Fruit fly (Drosophila melanogaster) whole organism, embryonic: ENCODE measurements around the gene Trf.

Experiments used
- Aef1 ChIP-seq: fragments of 200-800 bp; sonication (Bioruptor generic); IDR thresholded peaks from 3 replicates; pipeline ENCODE4 v1.3.6; 2022; ENCODE audit warnings: missing biosample characterization, missing genetic modification characterization
- CG11504 ChIP-seq: fragments of 200-800 bp; sonication (Bioruptor generic); optimal IDR thresholded peaks from 3 replicates; lab custom pipeline; 2019; ENCODE audit warnings: missing biosample characterization, mild to moderate bottlenecking, missing genetic modification characterization, moderate library complexity
- CG12155 ChIP-seq: fragments of 200-800 bp; sonication (Bioruptor generic); optimal IDR thresholded peaks from 3 replicates; lab custom pipeline; 2016; ENCODE audit warnings: missing biosample characterization, missing genetic modification characterization
- CG12236 ChIP-seq: fragments of 200-800 bp; sonication (Bioruptor generic); optimal IDR thresholded peaks from 2 replicates; lab custom pipeline; 2016; ENCODE audit warnings: missing biosample characterization, missing genetic modification characterization
- CG12659 ChIP-seq: fragments of 200-800 bp; sonication (Bioruptor generic); optimal IDR thresholded peaks from 3 replicates; lab custom pipeline; 2017; ENCODE audit warnings: mild to moderate bottlenecking, missing biosample characterization, missing genetic modification reagents, missing genetic modification characterization
- CG13296 ChIP-seq: fragments of 200-800 bp; sonication (Bioruptor generic); optimal IDR thresholded peaks from 3 replicates; lab custom pipeline; 2018; ENCODE audit warnings: missing biosample characterization, mild to moderate bottlenecking, missing genetic modification characterization
- CG14860 ChIP-seq: fragments of 200-800 bp; sonication (Bioruptor generic); IDR thresholded peaks from 3 replicates; pipeline ENCODE4 v1.3.6; 2022; ENCODE audit warnings: missing biosample characterization, missing genetic modification characterization; ENCODE audit not compliant: partially characterized antibody
- CG1603 ChIP-seq: fragments of 200-800 bp; sonication (Bioruptor generic); optimal IDR thresholded peaks from 2 replicates; lab custom pipeline; 2019; ENCODE audit warnings: missing biosample characterization, mild to moderate bottlenecking, missing genetic modification characterization, moderate library complexity
- CG1647 ChIP-seq: fragments of 200-800 bp; sonication (Bioruptor generic); optimal IDR thresholded peaks from 3 replicates; lab custom pipeline; 2016; ENCODE audit warnings: missing biosample characterization, missing genetic modification characterization
- CG16779 ChIP-seq: fragments of 200-800 bp; sonication (Bioruptor generic); IDR thresholded peaks from 2 replicates; pipeline ENCODE4 v1.3.6; 2022; ENCODE audit warnings: missing biosample characterization, missing genetic modification characterization
- CG16863 ChIP-seq: fragments of 200-800 bp; sonication (Bioruptor generic); optimal IDR thresholded peaks from 3 replicates; lab custom pipeline; 2016; ENCODE audit warnings: missing biosample characterization, missing genetic modification characterization
- CG17385 ChIP-seq: fragments of 200-800 bp; sonication (Bioruptor generic); optimal IDR thresholded peaks from 3 replicates; lab custom pipeline; 2018; ENCODE audit warnings: missing biosample characterization, mild to moderate bottlenecking, missing genetic modification characterization
- CG18011 ChIP-seq: fragments of 200-800 bp; sonication (Bioruptor generic); optimal IDR thresholded peaks from 2 replicates; lab custom pipeline; 2017; ENCODE audit warnings: missing biosample characterization, missing genetic modification characterization, mild to moderate bottlenecking, moderate library complexity, missing genotype
- CG18476 ChIP-seq: fragments of 200-800 bp; sonication (Bioruptor generic); optimal IDR thresholded peaks from 2 replicates; lab custom pipeline; 2016; ENCODE audit warnings: missing biosample characterization, mild to moderate bottlenecking, missing genetic modification characterization
- CG18764 ChIP-seq: fragments of 200-800 bp; sonication (Bioruptor generic); optimal IDR thresholded peaks from 3 replicates; lab custom pipeline; 2016; ENCODE audit warnings: missing biosample characterization, missing genetic modification characterization
- CG31365 ChIP-seq: fragments of 200-800 bp; sonication (Bioruptor generic); optimal IDR thresholded peaks from 2 replicates; lab custom pipeline; 2018; ENCODE audit warnings: missing biosample characterization, mild to moderate bottlenecking, missing genetic modification characterization
- CG34224 ChIP-seq: fragments of 200-800 bp; sonication (Bioruptor generic); IDR thresholded peaks from 3 replicates; pipeline ENCODE4 v1.3.6; 2022; ENCODE audit warnings: missing biosample characterization, missing genetic modification characterization; ENCODE audit not compliant: partially characterized antibody
- CG3726 ChIP-seq: fragments of 200-800 bp; sonication (Bioruptor generic); IDR thresholded peaks from 3 replicates; pipeline ENCODE4, ENCODE4 v1.3.6; 2022; ENCODE audit warnings: missing biosample characterization, missing genetic modification characterization
- CG42726 ChIP-seq: fragments of 200-800 bp; sonication (Bioruptor generic); IDR thresholded peaks from 2 replicates; pipeline ENCODE4 v1.3.6; 2022; ENCODE audit warnings: missing biosample characterization, missing genetic modification characterization; ENCODE audit not compliant: partially characterized antibody
- CG4730 ChIP-seq: fragments of 200-800 bp; sonication (Bioruptor generic); IDR thresholded peaks from 2 replicates; pipeline ENCODE4 v1.3.6; 2022; ENCODE audit warnings: missing biosample characterization, missing genetic modification characterization
- CG6791 ChIP-seq: fragments of 200-800 bp; sonication (Bioruptor generic); IDR thresholded peaks from 3 replicates; pipeline ENCODE4 v1.3.6; 2022; ENCODE audit warnings: missing biosample characterization, missing genetic modification characterization; ENCODE audit not compliant: partially characterized antibody
- CG7556 ChIP-seq: fragments of 200-800 bp; sonication (Bioruptor generic); optimal IDR thresholded peaks from 2 replicates; lab custom pipeline; 2017; ENCODE audit warnings: missing biosample characterization, mild to moderate bottlenecking, missing genetic modification characterization
- CG7839 ChIP-seq: fragments of 200-800 bp; sonication (Bioruptor generic); optimal IDR thresholded peaks from 3 replicates; lab custom pipeline; 2018; ENCODE audit warnings: missing biosample characterization, mild to moderate bottlenecking, missing genetic modification characterization, moderate library complexity
- CG9932 ChIP-seq: fragments of 200-800 bp; sonication (Bioruptor generic); IDR thresholded peaks from 2 replicates; pipeline ENCODE4 v1.3.6; 2022; ENCODE audit warnings: missing biosample characterization, missing genetic modification characterization
- Gug ChIP-seq: fragments of 200-800 bp; sonication (Bioruptor generic); IDR thresholded peaks from 4 replicates; pipeline ENCODE4 v1.3.6; 2022; ENCODE audit warnings: missing biosample characterization, missing genetic modification characterization
- H2.0 ChIP-seq: fragments of 200-800 bp; sonication (Bioruptor generic); IDR thresholded peaks from 2 replicates; pipeline ENCODE4 v1.3.6; 2022; ENCODE audit warnings: missing biosample characterization, missing genetic modification characterization
- HHEX ChIP-seq: fragments of 200-800 bp; sonication (Bioruptor generic); optimal IDR thresholded peaks from 3 replicates; lab custom pipeline; 2017; ENCODE audit warnings: missing biosample characterization, mild to moderate bottlenecking, missing genetic modification characterization, missing genetic modification reagents
- HLH4C ChIP-seq: fragments of 200-800 bp; sonication (Bioruptor generic); IDR thresholded peaks from 3 replicates; pipeline ENCODE4 v1.3.6; 2022; ENCODE audit warnings: missing biosample characterization, missing genetic modification characterization; ENCODE audit not compliant: partially characterized antibody
- Hmr ChIP-seq: fragments of 200-800 bp; sonication (Bioruptor generic); optimal IDR thresholded peaks from 3 replicates; lab custom pipeline; 2017; ENCODE audit warnings: mild to moderate bottlenecking, missing biosample characterization, missing genetic modification reagents, missing genetic modification characterization
- Mrtf ChIP-seq: fragments of 200-800 bp; sonication (Bioruptor generic); IDR thresholded peaks from 3 replicates; pipeline ENCODE4 v1.3.6; 2022; ENCODE audit warnings: missing biosample characterization, missing genetic modification characterization
- Myb ChIP-seq: fragments of 200-800 bp; sonication (Bioruptor generic); optimal IDR thresholded peaks from 2 replicates; lab custom pipeline; 2016; ENCODE audit warnings: missing biosample characterization, missing genetic modification characterization
- Oli ChIP-seq: fragments of 200-800 bp; sonication (Bioruptor generic); optimal IDR thresholded peaks from 2 replicates; lab custom pipeline; 2018; ENCODE audit warnings: missing biosample characterization, mild to moderate bottlenecking, missing genetic modification characterization, moderate library complexity
- bowl ChIP-seq: fragments of 200-800 bp; sonication (Bioruptor generic); IDR thresholded peaks from 2 replicates; pipeline ENCODE4 v1.3.6; 2022; ENCODE audit warnings: missing biosample characterization, missing genetic modification characterization
- ci ChIP-seq: fragments of 200-800 bp; sonication (Bioruptor generic); IDR thresholded peaks from 3 replicates; pipeline ENCODE4 v1.3.6; 2022; ENCODE audit warnings: missing biosample characterization, missing genetic modification characterization
- disco-r ChIP-seq: fragments of 200-800 bp; sonication (Bioruptor generic); optimal IDR thresholded peaks from 2 replicates; lab custom pipeline; 2016; ENCODE audit warnings: missing biosample characterization, missing genetic modification characterization
- en ChIP-seq: fragments of 200-800 bp; sonication (Bioruptor generic); optimal IDR thresholded peaks from 2 replicates; lab custom pipeline; 2016; ENCODE audit warnings: missing biosample characterization, missing genetic modification characterization
- grn ChIP-seq: fragments of 200-800 bp; sonication (Bioruptor generic); optimal IDR thresholded peaks from 3 replicates; lab custom pipeline; 2017; ENCODE audit warnings: missing biosample characterization, missing genetic modification characterization
- gt ChIP-seq: fragments of 200-800 bp; sonication (Bioruptor generic); IDR thresholded peaks from 2 replicates; pipeline ENCODE4 v1.3.6; 2022; ENCODE audit warnings: missing biosample characterization, missing genetic modification characterization
- kni ChIP-seq: fragments of 200-800 bp; sonication (Bioruptor generic); optimal IDR thresholded peaks from 3 replicates; lab custom pipeline; 2017; ENCODE audit warnings: mild to moderate bottlenecking, missing biosample characterization, missing genetic modification reagents, missing genetic modification characterization
- lola ChIP-seq, 3 experiments: fragments of >200 bp in 2 of 3; fragments of 200-800 bp in 1 of 3; sonication (Bioruptor generic) in 1 of 3; optimal IDR thresholded peaks; 2 replicates each; lab custom pipeline; 2017 to 2019; ENCODE audit warnings: missing biosample characterization in 3 of 3, missing genetic modification characterization in 3 of 3, mild to moderate bottlenecking in 1 of 3, moderate library complexity in 1 of 3
- mam ChIP-seq: fragments of 200-800 bp; sonication (Bioruptor generic); optimal IDR thresholded peaks from 3 replicates; lab custom pipeline; 2016; ENCODE audit warnings: missing biosample characterization, missing genetic modification characterization
- nerfin-2 ChIP-seq: fragments of 200-800 bp; sonication (Bioruptor generic); IDR thresholded peaks from 2 replicates; pipeline ENCODE4 v1.3.6; 2022; ENCODE audit warnings: missing biosample characterization, missing genetic modification characterization; ENCODE audit not compliant: partially characterized antibody
- nmo ChIP-seq: fragments of 200-800 bp; sonication (Bioruptor generic); optimal IDR thresholded peaks from 2 replicates; lab custom pipeline; 2018; ENCODE audit warnings: missing biosample characterization, mild to moderate bottlenecking, missing genetic modification characterization, moderate library complexity
- pros ChIP-seq: fragments of 200-800 bp; sonication (Bioruptor generic); optimal IDR thresholded peaks from 3 replicates; lab custom pipeline; 2019; ENCODE audit warnings: missing biosample characterization, mild to moderate bottlenecking, missing genetic modification characterization, moderate library complexity
- seq ChIP-seq: fragments of 200-800 bp; sonication (Bioruptor generic); IDR thresholded peaks from 2 replicates; pipeline ENCODE4 v1.3.6; 2022; ENCODE audit warnings: missing biosample characterization, missing genetic modification characterization
- ssp ChIP-seq: fragments of 200-800 bp; sonication (Bioruptor generic); IDR thresholded peaks from 2 replicates; pipeline ENCODE4 v1.3.6; 2022; ENCODE audit warnings: missing biosample characterization, missing genetic modification characterization
- stc ChIP-seq: fragments of 200-800 bp; sonication (Bioruptor generic); IDR thresholded peaks from 2 replicates; pipeline ENCODE4 v1.3.6; 2022; ENCODE audit warnings: missing biosample characterization, missing genetic modification characterization
- sug ChIP-seq: fragments of 200-800 bp; optimal IDR thresholded peaks from 2 replicates; lab custom pipeline; 2019; ENCODE audit warnings: missing biosample characterization, mild to moderate bottlenecking, missing genetic modification characterization, moderate library complexity
- tio ChIP-seq: fragments of 200-800 bp; sonication (Bioruptor generic); optimal IDR thresholded peaks from 2 replicates; lab custom pipeline; 2017; ENCODE audit warnings: missing biosample characterization, missing genetic modification characterization, inconsistent platforms
- trem ChIP-seq: fragments of 200-800 bp; optimal IDR thresholded peaks from 3 replicates; lab custom pipeline; 2019; ENCODE audit warnings: missing biosample characterization, mild to moderate bottlenecking, missing genetic modification characterization, moderate library complexity
- z ChIP-seq: fragments of 200-800 bp; sonication (Bioruptor generic); IDR thresholded peaks from 3 replicates; pipeline ENCODE4 v1.3.6; 2022; ENCODE audit warnings: missing biosample characterization, missing genetic modification characterization

The Trf gene

DNA sequence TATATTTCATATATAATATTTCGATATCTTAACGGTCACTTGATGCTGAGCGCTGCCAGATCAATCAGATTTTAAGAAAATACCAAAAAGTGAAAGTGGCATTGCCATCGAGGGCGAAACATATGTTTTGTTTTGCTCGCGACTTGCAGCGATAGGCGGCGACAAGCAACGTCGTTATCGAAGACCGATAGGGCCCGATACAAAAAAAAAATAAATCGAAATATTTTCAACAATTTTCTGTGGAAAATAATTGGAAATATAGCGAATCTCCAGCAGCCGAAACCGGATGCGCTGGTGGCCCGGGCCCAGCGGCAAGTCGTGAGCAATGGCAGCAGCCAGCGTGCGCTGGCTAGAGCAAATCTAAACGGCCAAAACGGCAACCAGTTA is 29.4 kb upstream of the Trf start, which contains the start of gene Megf8 (continued):
- no peak for TF ChIP-seq grn (GFP tag; lab: Kevin White, UChicago)
- TF ChIP-seq HLH4C (GFP tag; lab: Robert Waterston, UW), result peak; percentile 75
- TF ChIP-seq CG18011 (GFP tag; lab: Kevin White, UChicago), result no peak
- no peak for TF ChIP-seq Mrtf (GFP tag; lab: Robert Waterston, UW)
- no peak for TF ChIP-seq kni (GFP tag; lab: Kevin White, UChicago)
- TF ChIP-seq ssp, result no peak
- TF ChIP-seq CG14860 (GFP tag; lab: Robert Waterston, UW), result no peak
- TF ChIP-seq seq (GFP tag; lab: Robert Waterston, UW), result no peak
- no peak for TF ChIP-seq CG18476
- TF ChIP-seq HHEX (GFP tag; lab: Kevin White, UChicago), result no peak
- TF ChIP-seq CG17385 (GFP tag; lab: Kevin White, UChicago), result no peak
- TF ChIP-seq CG3726 (GFP tag; lab: Robert Waterston, UW), result no peak
- TF ChIP-seq nmo (GFP tag; lab: Kevin White, UChicago), result no peak
- no peak for TF ChIP-seq disco-r (GFP tag; lab: Kevin White, UChicago)
- no peak for TF ChIP-seq z
- no peak for TF ChIP-seq CG12236
- TF ChIP-seq Hmr (GFP tag; lab: Kevin White, UChicago), result no peak
- TF ChIP-seq gt (GFP tag; lab: Robert Waterston, UW), result no peak
- peak; percentile 84 for TF ChIP-seq CG34224
- TF ChIP-seq pros, result no peak
- TF ChIP-seq CG6791, result peak; percentile 74
- no peak for TF ChIP-seq H2.0 (GFP tag; lab: Robert Waterston, UW)
- no peak for TF ChIP-seq ci (GFP tag; lab: Robert Waterston, UW)
- no peak for TF ChIP-seq lola (GFP tag; optimal IDR thresholded peaks at IDR 0.05; lab: Kevin White, UChicago)
- no peak for TF ChIP-seq CG13296 (GFP tag; lab: Kevin White, UChicago)
- no peak for TF ChIP-seq stc (GFP tag; lab: Robert Waterston, UW)
- no peak for TF ChIP-seq CG11504 (tag; lab: Kevin White, UChicago)
- no peak for TF ChIP-seq CG7556 (GFP tag; lab: Kevin White, UChicago)
- no peak for TF ChIP-seq Gug (GFP tag; lab: Robert Waterston, UW)
- TF ChIP-seq en (GFP tag; lab: Kevin White, UChicago), result no peak
- no peak for TF ChIP-seq CG31365 (tag; lab: Kevin White, UChicago)
- no peak for TF ChIP-seq CG18764
- TF ChIP-seq CG12659, result no peak
- no peak for TF ChIP-seq CG1647 (GFP tag; lab: Kevin White, UChicago)
- no peak for TF ChIP-seq mam
- no peak for TF ChIP-seq CG16863 (GFP tag; lab: Kevin White, UChicago)
- TF ChIP-seq Aef1 (GFP tag; lab: Robert Waterston, UW), result no peak
- no peak for TF ChIP-seq CG1603
- no peak for TF ChIP-seq CG7839 (tag; lab: Kevin White, UChicago)
- TF ChIP-seq CG42726 (GFP tag; lab: Robert Waterston, UW), result peak; percentile 21; the same call in 1 of the 2 replicates
- TF ChIP-seq bowl (GFP tag; lab: Robert Waterston, UW), result no peak
- no peak for TF ChIP-seq Oli (tag; lab: Kevin White, UChicago)
- peak; percentile 75 for TF ChIP-seq nerfin-2
- TF ChIP-seq CG16779, result no peak
- peak; percentile 9 for TF ChIP-seq trem (tag; lab: Kevin White, UChicago)
- no peak for TF ChIP-seq sug
- TF ChIP-seq CG4730 (GFP tag; lab: Robert Waterston, UW), result no peak
- peak; percentile 81 for TF ChIP-seq Myb (GFP tag; lab: Kevin White, UChicago)
- TF ChIP-seq tio, result no peak
- TF ChIP-seq CG12155 (GFP tag; lab: Kevin White, UChicago), result no peak
- TF ChIP-seq CG9932 (GFP tag; lab: Robert Waterston, UW), result no peak
